Worm (Caenorhabditis elegans): ENCODE measurements around the gene fbxa-77.

Gene fbxa-77

ce11 chrIII:1228593-1228992 lies 20.7 kb upstream of the fbxa-77 start:
- TF ChIP-seq nhr-77 (tag; optimal IDR thresholded peaks at IDR 0.05): no peak
- no peak for TF ChIP-seq ztf-4 (tag; optimal IDR thresholded peaks at IDR 0.05)
- no peak for TF ChIP-seq blmp-1 (tag; optimal IDR thresholded peaks at IDR 0.05)
- TF ChIP-seq lin-35 (GFP tag; optimal IDR thresholded peaks at IDR 0.05): no peak
- TF ChIP-seq egl-13 (tag; optimal IDR thresholded peaks at IDR 0.05): no peak
- no peak for TF ChIP-seq aly-2 (tag; optimal IDR thresholded peaks at IDR 0.05)
- TF ChIP-seq fos-1 (tag; optimal IDR thresholded peaks at IDR 0.05): no peak
- no peak for TF ChIP-seq nhr-90 (tag; optimal IDR thresholded peaks at IDR 0.05; ENCODE audit: poor library complexity)
- TF ChIP-seq mep-1 (tag; optimal IDR thresholded peaks at IDR 0.05): no peak

- TF ChIP-seq nhr-20 (tag; optimal IDR thresholded peaks at IDR 0.05) (no peak), fkh-8 (tag; optimal IDR thresholded peaks at IDR 0.05) (no peak), irx-1 (tag; optimal IDR thresholded peaks at IDR 0.05) (no peak), hpl-2 (GFP tag; optimal IDR thresholded peaks at IDR 0.05) (no peak), nhr-11 (tag; optimal IDR thresholded peaks at IDR 0.05) (no peak), unc-130 (tag; optimal IDR thresholded peaks at IDR 0.05) (no peak), pax-3 (tag; optimal IDR thresholded peaks at IDR 0.05) (no peak), jun-1 (tag; optimal IDR thresholded peaks at IDR 0.05) (no peak), lin-14 (GFP tag; optimal IDR thresholded peaks at IDR 0.05) (no peak), lin-15B (tag; optimal IDR thresholded peaks at IDR 0.05) (no peak), ceh-82 (tag; optimal IDR thresholded peaks at IDR 0.05) (no peak), grh-1 (GFP tag; IDR thresholded peaks at IDR 0.05) (no peak), elt-3 (tag; optimal IDR thresholded peaks at IDR 0.05) (no peak)
Measured at ce11 chrIII:1229510-1229909, 19.8 kb upstream of the fbxa-77 start.

DNA sequence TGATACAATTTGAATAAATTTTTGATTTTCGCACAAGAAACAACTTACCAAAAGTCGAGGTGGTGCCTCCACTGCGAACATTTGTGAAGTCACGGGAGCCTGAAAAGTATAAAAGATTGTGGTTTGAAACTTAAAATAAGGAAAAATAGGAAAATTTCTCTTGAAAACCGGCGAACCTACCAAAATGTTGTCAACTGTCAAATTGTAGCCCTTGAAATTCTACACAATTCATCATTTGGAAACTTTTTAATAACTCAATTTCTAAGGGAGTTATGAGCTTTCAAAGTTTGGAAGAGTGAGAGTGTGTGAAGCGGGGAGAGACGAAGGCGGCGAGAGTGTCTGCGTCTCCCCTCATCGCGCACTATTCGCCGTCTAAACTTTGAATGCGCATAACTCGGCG lies 19.1 kb upstream of the fbxa-77 start, which contains the start of gene pes-4:
Gene pes-4, minus strand, starts transcription at position 101 of the 400 bp plus-strand sequence.
- no peak for TF ChIP-seq fos-1 (tag; optimal IDR thresholded peaks at IDR 0.05)
- no peak for TF ChIP-seq snpc-4 (tag; optimal IDR thresholded peaks at IDR 0.05)
- TF ChIP-seq mef-2 (tag; optimal IDR thresholded peaks at IDR 0.05): no peak
- TF ChIP-seq ama-1 (optimal IDR thresholded peaks at IDR 0.05): no peak
- no peak for TF ChIP-seq ztf-11 (tag; optimal IDR thresholded peaks at IDR 0.05)
- TF ChIP-seq nhr-77 (tag; optimal IDR thresholded peaks at IDR 0.05): no peak
- no peak for TF ChIP-seq unc-62 (GFP tag; optimal IDR thresholded peaks at IDR 0.05)
- no peak for TF ChIP-seq F16B12.6 (tag; optimal IDR thresholded peaks at IDR 0.05)
- no peak for TF ChIP-seq nhr-84 (tag; optimal IDR thresholded peaks at IDR 0.05)
- no peak for TF ChIP-seq vab-15 (tag; optimal IDR thresholded peaks at IDR 0.05)
- TF ChIP-seq zip-4 (GFP tag; optimal IDR thresholded peaks at IDR 0.05): no peak
- no peak for TF ChIP-seq blmp-1 (tag; optimal IDR thresholded peaks at IDR 0.05)
- TF ChIP-seq fkh-4 (tag; optimal IDR thresholded peaks at IDR 0.05; ENCODE audit: borderline replicate concordance): no peak
- no peak for TF ChIP-seq rnt-1 (tag; optimal IDR thresholded peaks at IDR 0.05)
- no peak for TF ChIP-seq C16A3.4 (tag; optimal IDR thresholded peaks at IDR 0.05)
- no peak for TF ChIP-seq elt-2 (tag; optimal IDR thresholded peaks at IDR 0.05)
- TF ChIP-seq pax-3 (tag; optimal IDR thresholded peaks at IDR 0.05): no peak
- no peak for TF ChIP-seq nhr-20 (tag; optimal IDR thresholded peaks at IDR 0.05)
- no peak for TF ChIP-seq ceh-8 (GFP tag; optimal IDR thresholded peaks at IDR 0.05)
- TF ChIP-seq mdl-1 (tag; optimal IDR thresholded peaks at IDR 0.05): no peak

DNA sequence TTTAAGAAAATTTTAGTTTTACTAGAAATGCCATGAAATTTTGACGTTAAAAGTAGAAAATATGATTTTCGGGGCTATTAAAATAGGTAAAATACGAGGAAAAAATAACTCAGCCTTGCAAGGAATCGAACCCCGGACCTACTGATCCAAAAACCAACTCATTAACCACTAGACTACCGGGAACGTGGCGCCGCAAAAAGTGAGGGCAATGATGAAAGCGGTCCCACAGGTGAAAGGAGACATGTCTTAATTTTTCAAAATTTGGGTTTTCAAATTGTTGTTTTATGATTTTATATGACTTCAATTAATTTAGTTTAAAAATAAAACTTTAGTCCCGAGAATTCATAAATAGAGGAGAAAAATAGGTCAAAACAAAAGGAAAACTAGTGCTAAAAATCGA lies 18.6 kb upstream of the fbxa-77 start:
- no peak for TF ChIP-seq F16B12.6 (tag; optimal IDR thresholded peaks at IDR 0.05)
- no peak for TF ChIP-seq efl-1 (optimal IDR thresholded peaks at IDR 0.05)
- peak in 1 of 2 experiments; percentile 86 for TF ChIP-seq efl-1 (GFP tag; optimal IDR thresholded peaks at IDR 0.05 in 1 of 2)
- TF ChIP-seq egl-27 (tag; optimal IDR thresholded peaks at IDR 0.05): no peak

Data from whole organism, L1 larva.